Worm (Caenorhabditis elegans) whole organism, L2 larva: ENCODE measurements around the gene K07F5.12.

Experiments used
- C34F6.9 ChIP-seq: fragments of 150-350 bp; optimal IDR thresholded peaks from 2 replicates; lab custom pipeline; 2014; ENCODE audit warnings: missing biosample characterization, missing genetic modification characterization
- F13H6.1 ChIP-seq: sonication (generic microtip); optimal IDR thresholded peaks from 2 replicates; lab custom pipeline; 2016; ENCODE audit warnings: missing genetic modification characterization, missing compliant biosample characterization
- R02D3.7 ChIP-seq: fragments of 150-350 bp; optimal IDR thresholded peaks from 2 replicates; lab custom pipeline; 2014; ENCODE audit warnings: missing biosample characterization, missing genetic modification characterization
- Y55F3AM.14 ChIP-seq: fragments of 200-800 bp; sonication (Bioruptor generic); optimal IDR thresholded peaks from 2 replicates; lab custom pipeline; 2018; ENCODE audit warnings: mild to moderate bottlenecking, missing genetic modification characterization, missing compliant biosample characterization
- ZK546.5 ChIP-seq: sonication (generic microtip); optimal IDR thresholded peaks from 2 replicates; lab custom pipeline; 2017; ENCODE audit warnings: missing biosample characterization, missing genetic modification characterization
- alr-1 ChIP-seq: fragments of 150-350 bp; optimal IDR thresholded peaks from 2 replicates; lab custom pipeline; 2014; ENCODE audit warnings: missing biosample characterization, missing genetic modification characterization
- aly-2 ChIP-seq: fragments of 150-350 bp; optimal IDR thresholded peaks from 2 replicates; lab custom pipeline; 2014; ENCODE audit warnings: missing biosample characterization, missing genetic modification characterization
- ama-1 ChIP-seq: fragments of 150-350 bp; optimal IDR thresholded peaks from 2 replicates; lab custom pipeline; 2018; ENCODE audit warnings: inconsistent platforms
- blmp-1 ChIP-seq: sonication (generic microtip); optimal IDR thresholded peaks from 2 replicates; lab custom pipeline; 2017; ENCODE audit warnings: missing genetic modification characterization, mild to moderate bottlenecking, missing compliant biosample characterization, antibody characterized with exemption, moderate library complexity; ENCODE audit not compliant: insufficient read depth
- ceh-16 ChIP-seq: fragments of 150-350 bp; optimal IDR thresholded peaks from 2 replicates; lab custom pipeline; 2014; ENCODE audit warnings: missing biosample characterization, missing genetic modification characterization
- ceh-82 ChIP-seq: fragments of 150-350 bp; optimal IDR thresholded peaks from 2 replicates; lab custom pipeline; 2014; ENCODE audit warnings: missing biosample characterization, missing genetic modification characterization
- crh-2 ChIP-seq: sonication (generic microtip); optimal IDR thresholded peaks from 2 replicates; lab custom pipeline; 2017; ENCODE audit warnings: missing biosample characterization, missing genetic modification characterization
- dmd-4 ChIP-seq: sonication (generic microtip); optimal IDR thresholded peaks from 2 replicates; lab custom pipeline; 2017; ENCODE audit warnings: missing biosample characterization, missing genetic modification characterization
- egl-27 ChIP-seq: sonication (generic microtip); optimal IDR thresholded peaks from 3 replicates; lab custom pipeline; 2017; ENCODE audit warnings: missing biosample characterization, missing genetic modification reagents, missing genetic modification characterization
- elt-1 ChIP-seq: fragments of 150-350 bp; optimal IDR thresholded peaks from 2 replicates; lab custom pipeline; 2014; ENCODE audit warnings: missing biosample characterization, missing genetic modification characterization
- elt-3 ChIP-seq: sonication (generic microtip); optimal IDR thresholded peaks from 2 replicates; lab custom pipeline; 2017; ENCODE audit warnings: missing biosample characterization, missing genetic modification characterization
- fos-1 ChIP-seq: fragments of 150-350 bp; optimal IDR thresholded peaks from 2 replicates; lab custom pipeline; 2014; ENCODE audit warnings: missing biosample characterization, missing genetic modification characterization
- gmeb-1 ChIP-seq: fragments of 150-350 bp; optimal IDR thresholded peaks from 2 replicates; lab custom pipeline; 2014; ENCODE audit warnings: missing biosample characterization, missing genetic modification characterization
- lin-11 ChIP-seq: fragments of 150-350 bp; sonication (generic microtip); optimal IDR thresholded peaks from 2 replicates; lab custom pipeline; 2014; ENCODE audit warnings: missing biosample characterization, missing genetic modification characterization, inconsistent platforms, mixed read lengths
- lin-13 ChIP-seq: fragments of 150-350 bp; optimal IDR thresholded peaks from 2 replicates; lab custom pipeline; 2014; ENCODE audit warnings: missing biosample characterization, missing genetic modification reagents, missing genetic modification characterization
- lin-39 ChIP-seq: fragments of 150-350 bp; optimal IDR thresholded peaks from 2 replicates; lab custom pipeline; 2014; ENCODE audit warnings: missing biosample characterization, missing genetic modification reagents, missing genetic modification characterization
- lsy-2 ChIP-seq, 2 experiments: fragments of 150-350 bp in 1 of 2; sonication (generic microtip) in 1 of 2; optimal IDR thresholded peaks; 2 replicates each; lab custom pipeline; 2014 to 2017; ENCODE audit warnings: missing biosample characterization in 2 of 2, missing genetic modification characterization in 2 of 2
- mab-5 ChIP-seq: fragments of 150-350 bp; optimal IDR thresholded peaks from 2 replicates; lab custom pipeline; 2014; ENCODE audit warnings: missing biosample characterization, missing genetic modification characterization
- mbf-1 ChIP-seq: sonication (generic microtip); optimal IDR thresholded peaks from 2 replicates; lab custom pipeline; 2017; ENCODE audit warnings: missing biosample characterization, missing genetic modification characterization
- mdl-1 ChIP-seq, 2 experiments: fragments of 150-350 bp in 1 of 2; sonication (generic microtip) in 1 of 2; optimal IDR thresholded peaks; 2 replicates each; lab custom pipeline; 2017; ENCODE audit warnings: missing biosample characterization in 2 of 2, missing genetic modification characterization in 2 of 2
- nhr-10 ChIP-seq: sonication (generic microtip); optimal IDR thresholded peaks from 2 replicates; lab custom pipeline; 2017; ENCODE audit warnings: missing biosample characterization, missing genetic modification characterization
- nhr-11 ChIP-seq: fragments of 150-350 bp; optimal IDR thresholded peaks from 2 replicates; lab custom pipeline; 2014; ENCODE audit warnings: missing biosample characterization, missing genetic modification characterization
- nhr-12 ChIP-seq: fragments of 150-350 bp; optimal IDR thresholded peaks from 2 replicates; lab custom pipeline; 2014; ENCODE audit warnings: missing biosample characterization, missing genetic modification characterization
- nhr-129 ChIP-seq: fragments of 150-350 bp; optimal IDR thresholded peaks from 2 replicates; lab custom pipeline; 2014; ENCODE audit warnings: missing biosample characterization, missing genetic modification characterization
- nhr-21 ChIP-seq: fragments of 150-350 bp; optimal IDR thresholded peaks from 2 replicates; lab custom pipeline; 2014; ENCODE audit warnings: missing biosample characterization, missing genetic modification characterization
- nhr-23 ChIP-seq: fragments of 150-350 bp; optimal IDR thresholded peaks from 2 replicates; lab custom pipeline; 2014; ENCODE audit warnings: missing biosample characterization, missing genetic modification reagents, missing genetic modification characterization
- nhr-237 ChIP-seq: fragments of 150-350 bp; optimal IDR thresholded peaks from 2 replicates; lab custom pipeline; 2014; ENCODE audit warnings: missing biosample characterization, missing genetic modification characterization
- nhr-25 ChIP-seq: fragments of 150-350 bp; sonication (generic microtip); optimal IDR thresholded peaks from 3 replicates; lab custom pipeline; 2014; ENCODE audit warnings: missing biosample characterization, missing genetic modification characterization
- nhr-6 ChIP-seq: fragments of 150-350 bp; optimal IDR thresholded peaks from 2 replicates; lab custom pipeline; 2014; ENCODE audit warnings: missing biosample characterization, missing genetic modification characterization
- nhr-77 ChIP-seq: fragments of 150-350 bp; optimal IDR thresholded peaks from 2 replicates; lab custom pipeline; 2014; ENCODE audit warnings: missing biosample characterization, missing genetic modification characterization
- peb-1 ChIP-seq: fragments of 150-350 bp; optimal IDR thresholded peaks from 2 replicates; lab custom pipeline; 2014; ENCODE audit warnings: missing biosample characterization, missing genetic modification characterization
- sem-4 ChIP-seq: fragments of 150-350 bp; optimal IDR thresholded peaks from 2 replicates; lab custom pipeline; 2014; ENCODE audit warnings: missing biosample characterization, missing genetic modification reagents, missing genetic modification characterization
- skn-1 ChIP-seq: sonication (generic microtip); optimal IDR thresholded peaks from 2 replicates; lab custom pipeline; 2017; ENCODE audit warnings: missing biosample characterization, missing genetic modification characterization
- sma-3 ChIP-seq: sonication (generic microtip); optimal IDR thresholded peaks from 2 replicates; lab custom pipeline; 2016; ENCODE audit warnings: missing genetic modification reagents, missing genetic modification characterization, missing compliant biosample characterization
- sma-9 ChIP-seq, 2 experiments: fragments of 150-350 bp in 1 of 2; sonication (generic microtip) in 1 of 2; optimal IDR thresholded peaks; 2 replicates each; lab custom pipeline; 2014 to 2016; ENCODE audit warnings: missing genetic modification characterization in 2 of 2, mild to moderate bottlenecking in 1 of 2, missing biosample characterization in 1 of 2, missing compliant biosample characterization in 1 of 2, missing genetic modification reagents in 1 of 2, moderate library complexity in 1 of 2
- snpc-4 ChIP-seq: fragments of 150-350 bp; optimal IDR thresholded peaks from 2 replicates; lab custom pipeline; 2014; ENCODE audit warnings: missing biosample characterization, missing genetic modification characterization
- unc-39 ChIP-seq: fragments of 150-350 bp; optimal IDR thresholded peaks from 2 replicates; lab custom pipeline; 2014; ENCODE audit warnings: missing biosample characterization, missing genetic modification characterization
- unc-55 ChIP-seq: fragments of 150-350 bp; sonication (generic microtip); optimal IDR thresholded peaks from 3 replicates; lab custom pipeline; 2014; ENCODE audit warnings: missing biosample characterization, missing genetic modification reagents, missing genetic modification characterization
- unc-62 ChIP-seq: fragments of 150-350 bp; optimal IDR thresholded peaks from 2 replicates; lab custom pipeline; 2014; ENCODE audit warnings: missing biosample characterization, missing genetic modification reagents, missing genetic modification characterization
- zag-1 ChIP-seq: fragments of 150-350 bp; optimal IDR thresholded peaks from 2 replicates; lab custom pipeline; 2014; ENCODE audit warnings: missing biosample characterization, missing genetic modification characterization
- ztf-1 ChIP-seq: fragments of 200-800 bp; sonication (Bioruptor generic); conservative IDR thresholded peaks from 2 replicates; pipeline ENCODE4 v1.3.6; 2022; ENCODE audit warnings: missing genetic modification characterization, missing compliant biosample characterization
- ztf-11 ChIP-seq: sonication (generic microtip); optimal IDR thresholded peaks from 2 replicates; lab custom pipeline; 2017; ENCODE audit warnings: missing biosample characterization, missing genetic modification characterization
- ztf-4 ChIP-seq: fragments of 150-350 bp; optimal IDR thresholded peaks from 2 replicates; lab custom pipeline; 2014; ENCODE audit warnings: missing biosample characterization, missing genetic modification characterization

The K07F5.12 gene

DNA sequence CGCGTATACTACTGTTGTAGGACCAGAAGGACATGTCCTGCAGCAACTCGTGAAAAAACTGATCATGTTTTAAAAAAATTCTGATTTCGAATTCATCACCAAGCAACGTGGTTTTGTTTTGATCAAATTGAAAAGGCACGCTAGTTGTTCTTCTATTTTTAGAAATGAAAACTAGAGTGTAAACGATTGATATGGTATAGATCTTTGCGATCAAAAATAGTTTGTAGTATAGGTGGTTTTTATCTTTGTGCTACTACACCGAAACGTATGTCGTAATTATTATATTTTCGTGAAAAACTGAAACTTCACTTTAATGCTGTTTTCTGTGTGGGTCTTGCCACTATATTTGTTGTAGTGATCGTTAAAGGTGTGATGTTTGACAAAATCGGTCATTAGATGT, 11.1 kb downstream of the K07F5.12 start:
- TF ChIP-seq ZK546.5, result no peak
- TF ChIP-seq Y55F3AM.14 (GFP tag; lab: Kevin White, UChicago), result no peak

DNA sequence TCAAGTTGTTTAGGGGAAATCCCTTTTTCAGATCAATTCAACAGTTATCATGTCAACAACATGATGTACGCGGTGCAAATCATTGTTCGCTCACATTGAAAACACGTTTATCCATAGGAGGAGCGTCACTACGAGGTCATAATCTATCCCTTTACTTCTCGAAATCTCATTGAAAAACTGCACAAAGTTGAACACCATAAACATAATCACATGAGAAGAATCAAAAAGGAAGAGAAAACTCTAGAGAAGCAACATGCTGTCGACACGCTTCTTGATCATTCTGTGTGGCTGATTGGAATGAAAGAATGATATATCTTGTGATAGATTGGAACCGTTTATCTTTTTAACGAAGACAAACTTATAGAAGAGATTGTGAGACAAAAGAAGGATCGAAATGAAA, 12.1 kb downstream of the K07F5.12 start:
- TF ChIP-seq unc-39 (tag; lab: Kevin White, UChicago) (no peak), nhr-6 (tag; lab: Kevin White, UChicago) (peak; percentile 52), aly-2 (tag; lab: Kevin White, UChicago) (no peak), ZK546.5 (no peak), lin-13 (GFP tag; lab: Kevin White, UChicago) (no peak), unc-62 (GFP tag; lab: Kevin White, UChicago) (no peak), fos-1 (tag; lab: Kevin White, UChicago) (peak; percentile 42), lsy-2 (tag; optimal IDR thresholded peaks at IDR 0.05; lab: Kevin White, UChicago) (peak in 1 of 2 experiments; percentile 68), nhr-21 (tag; lab: Kevin White, UChicago) (peak; percentile 99), crh-2 (tag; lab: Kevin White, UChicago) (peak; percentile 49), Y55F3AM.14 (GFP tag; lab: Kevin White, UChicago) (no peak), egl-27 (peak; percentile 48), nhr-77 (tag; lab: Kevin White, UChicago) (no peak), zag-1 (no peak), lin-11 (tag; lab: Kevin White, UChicago) (no peak), unc-55 (GFP tag; lab: Kevin White, UChicago) (no peak), sma-3 (GFP tag; lab: Kevin White, UChicago) (peak; percentile 96), nhr-23 (tag; lab: Kevin White, UChicago) (no peak), F13H6.1 (tag; lab: Kevin White, UChicago) (peak; percentile 33), C34F6.9 (tag; lab: Kevin White, UChicago) (no peak), dmd-4 (tag; lab: Kevin White, UChicago) (no peak), blmp-1 (peak; percentile 91), sem-4 (tag; lab: Kevin White, UChicago) (no peak), ztf-11 (tag; lab: Kevin White, UChicago) (no peak), ztf-1 (GFP tag; lab: Robert Waterston, UW) (no peak), nhr-10 (tag; lab: Kevin White, UChicago) (no peak), elt-3 (tag; lab: Kevin White, UChicago) (no peak), gmeb-1 (tag; lab: Kevin White, UChicago) (peak; percentile 59), ztf-4 (peak; percentile 18), mab-5 (tag; lab: Kevin White, UChicago) (no peak), R02D3.7 (tag; lab: Kevin White, UChicago) (no peak), nhr-237 (no peak), nhr-129 (peak; percentile 63), mdl-1 (tag; optimal IDR thresholded peaks at IDR 0.05; lab: Kevin White, UChicago) (peak in 1 of 2 experiments; percentile 77), ama-1 (no peak), mbf-1 (tag; lab: Kevin White, UChicago) (no peak), peb-1 (tag; lab: Kevin White, UChicago) (no peak), nhr-11 (tag; lab: Kevin White, UChicago) (no peak), ceh-16 (tag; lab: Kevin White, UChicago) (no peak), nhr-12 (tag; lab: Kevin White, UChicago) (no peak), sma-9 (GFP tag; optimal IDR thresholded peaks at IDR 0.05; lab: Kevin White, UChicago) (peak; percentile 98), sma-9 (tag; optimal IDR thresholded peaks at IDR 0.05; lab: Kevin White, UChicago) (no peak), elt-1 (tag; lab: Kevin White, UChicago) (no peak), skn-1 (no peak), ceh-82 (tag; lab: Kevin White, UChicago) (no peak), nhr-25 (tag; lab: Kevin White, UChicago) (peak; percentile 97), alr-1 (tag; lab: Kevin White, UChicago) (no peak), snpc-4 (tag; lab: Kevin White, UChicago) (no peak), lin-39 (tag; lab: Kevin White, UChicago) (no peak)
